Worm (Caenorhabditis elegans): ENCODE measurements around the gene best-24.

Gene best-24

ce11 chrIII:7889036-7889435, 11.8 kb upstream of the best-24 start:
- TF ChIP-seq rpc-1 (optimal IDR thresholded peaks at IDR 0.05) (no peak), rpc-1 (tag; optimal IDR thresholded peaks at IDR 0.05) (no peak), K11D2.4 (GFP tag; IDR thresholded peaks at IDR 0.05) (no peak), attf-5 (GFP tag; optimal IDR thresholded peaks at IDR 0.05) (no peak), ceh-58 (GFP tag; IDR thresholded peaks at IDR 0.05) (no peak), chd-7 (tag; optimal IDR thresholded peaks at IDR 0.05) (no peak), F57C9.4 (tag; optimal IDR thresholded peaks at IDR 0.05) (no peak), hlh-12 (tag; optimal IDR thresholded peaks at IDR 0.05) (no peak), efl-1 (GFP tag; optimal IDR thresholded peaks at IDR 0.05) (no peak), pbrm-1 (GFP tag; IDR thresholded peaks at IDR 0.05) (no peak), nfya-1 (tag; optimal IDR thresholded peaks at IDR 0.05; ENCODE audit: borderline replicate concordance, insufficient read depth) (no peak), rcor-1 (GFP tag; IDR thresholded peaks at IDR 0.05) (no peak), mcd-1 (GFP tag; IDR thresholded peaks at IDR 0.05) (no peak), ztf-25 (GFP tag; IDR thresholded peaks at IDR 0.05) (no peak), ceh-91 (GFP tag; IDR thresholded peaks at IDR 0.05) (no peak), F39B2.1 (GFP tag; IDR thresholded peaks at IDR 0.05) (no peak), unc-130 (GFP tag; optimal IDR thresholded peaks at IDR 0.05) (no peak), F49E8.2 (tag; optimal IDR thresholded peaks at IDR 0.05; ENCODE audit: insufficient read depth) (no peak), cebp-1 (GFP tag; IDR thresholded peaks at IDR 0.05) (no peak), cebp-1 (tag; optimal IDR thresholded peaks at IDR 0.05) (no peak), ztf-6 (GFP tag; IDR thresholded peaks at IDR 0.05) (no peak)

ce11 chrIII:7891573-7892306, 9.1 kb upstream of the best-24 start, which contains the start of the genes ZK688.5 and fahd-1:
ZK688.5 (minus strand) TSS chrIII:7891623.
fahd-1 (plus strand) TSS chrIII:7892256.
- TF ChIP-seq zim-3 (tag; optimal IDR thresholded peaks at IDR 0.05) (no peak), mxl-1 (tag; optimal IDR thresholded peaks at IDR 0.05) (no peak), hmg-1.2 (GFP tag; IDR thresholded peaks at IDR 0.05) (peak; percentile 87; the same call in 1 of the 2 replicates), hsf-1 (GFP tag; IDR thresholded peaks at IDR 0.05) (no peak), snpc-3.4 (tag; optimal IDR thresholded peaks at IDR 0.05) (no peak), F22D6.2 (tag; optimal IDR thresholded peaks at IDR 0.05) (no peak), ztf-26 (tag; optimal IDR thresholded peaks at IDR 0.05) (peak; percentile 39), Y53G8AR.9 (GFP tag; conservative IDR thresholded peaks at IDR 0.05) (peak; percentile 56; the same call in 1 of the 2 replicates), Y53F4B.3 (GFP tag; IDR thresholded peaks at IDR 0.05) (no peak), xnd-1 (tag; optimal IDR thresholded peaks at IDR 0.05) (no peak), him-1 (tag; optimal IDR thresholded peaks at IDR 0.05) (no peak), egl-44 (GFP tag; IDR thresholded peaks at IDR 0.05) (no peak), ceh-91 (GFP tag; IDR thresholded peaks at IDR 0.05) (no peak), attf-3 (GFP tag; conservative IDR thresholded peaks at IDR 0.05) (0 out of 2 replicates have a peak, but pooled peaks have one; percentile 22), nhr-120 (GFP tag; IDR thresholded peaks at IDR 0.05) (no peak), madf-8 (GFP tag; conservative IDR thresholded peaks at IDR 0.05) (no peak), snpc-4 (GFP tag; optimal IDR thresholded peaks at IDR 0.05) (no peak), snpc-4 (tag; optimal IDR thresholded peaks at IDR 0.05) (peak in 3 of 4 experiments; percentile 2 to 48 (median 12)), bed-1 (GFP tag; IDR thresholded peaks at IDR 0.05) (no peak), nfya-2 (GFP tag; IDR thresholded peaks at IDR 0.05) (no peak), dpff-1 (tag; optimal IDR thresholded peaks at IDR 0.05) (no peak), cebp-1 (GFP tag; IDR thresholded peaks at IDR 0.05) (no peak), cebp-1 (tag; optimal IDR thresholded peaks at IDR 0.05) (peak; percentile 75), K12H6.12 (tag; optimal IDR thresholded peaks at IDR 0.05) (peak; percentile 34), lag-1 (GFP tag; IDR thresholded peaks at IDR 0.05) (no peak), die-1 (tag; optimal IDR thresholded peaks at IDR 0.05) (no peak), dpl-1 (GFP tag; optimal IDR thresholded peaks at IDR 0.05) (no peak), mes-4 (tag; optimal IDR thresholded peaks at IDR 0.05) (no peak), B0019.2 (GFP tag; conservative IDR thresholded peaks at IDR 0.05) (no peak), unc-130 (GFP tag; optimal IDR thresholded peaks at IDR 0.05) (no peak), nfyb-1 (GFP tag; IDR thresholded peaks at IDR 0.05) (peak; percentile 66; the same call in 1 of the 2 replicates), madf-3 (GFP tag; IDR thresholded peaks at IDR 0.05) (no peak)

Measured in whole organism, young adult.